Worm (Caenorhabditis elegans): ENCODE results near the gene baf-1.
A peak's percentile ranks its signal among the peaks of the same experiment; 100 is the strongest.

baf-1 gene

DNA sequence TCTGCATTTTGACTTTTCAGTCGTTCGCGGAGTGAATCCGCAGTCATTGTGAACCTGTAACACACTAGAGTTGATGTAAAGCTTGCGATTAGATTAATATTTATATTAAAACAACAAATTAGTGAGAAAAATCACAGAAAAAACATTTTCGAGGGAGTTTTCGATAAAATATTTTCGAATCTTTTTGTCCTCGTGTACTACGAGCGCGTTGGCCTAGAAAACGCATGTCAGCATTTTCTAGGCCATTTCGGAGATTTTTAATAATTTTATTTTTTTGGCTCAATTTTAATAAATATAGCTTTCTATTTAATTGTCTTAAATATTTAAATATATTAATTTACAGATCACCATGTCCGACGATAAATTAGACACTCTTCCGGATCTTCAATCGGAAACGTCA lies 1.8 kb upstream of the baf-1 start, which contains the start of gene B0464.9 (continued):
- TF ChIP-seq ama-1 (optimal IDR thresholded peaks at IDR 0.05) (no peak), ama-1 (GFP tag; optimal IDR thresholded peaks at IDR 0.05) (no peak), snpc-1.1 (tag; optimal IDR thresholded peaks at IDR 0.05; ENCODE audit: insufficient read depth) (no peak), madf-6 (GFP tag; IDR thresholded peaks at IDR 0.05) (peak; percentile 41; the same call in 1 of the 2 replicates), ceh-100 (GFP tag; IDR thresholded peaks at IDR 0.05) (no peak), let-607 (tag; optimal IDR thresholded peaks at IDR 0.05) (peak in 1 of 2 experiments; percentile 50), K12H6.12 (tag; optimal IDR thresholded peaks at IDR 0.05) (peak; percentile 8), ceh-91 (GFP tag; IDR thresholded peaks at IDR 0.05) (no peak), F55B11.4 (tag; optimal IDR thresholded peaks at IDR 0.05; ENCODE audit: borderline replicate concordance, insufficient read depth) (no peak), F52B5.7 (tag; optimal IDR thresholded peaks at IDR 0.05) (no peak), Y95B8A.8 (GFP tag; IDR thresholded peaks at IDR 0.05) (no peak), cebp-2 (GFP tag; IDR thresholded peaks at IDR 0.05) (no peak), F37B4.10 (GFP tag; IDR thresholded peaks at IDR 0.05) (no peak), lin-40 (tag; optimal IDR thresholded peaks at IDR 0.05) (peak; percentile 33), madf-10 (tag; optimal IDR thresholded peaks at IDR 0.05) (peak; percentile 24), die-1 (tag; optimal IDR thresholded peaks at IDR 0.05) (no peak), ceh-27 (GFP tag; optimal IDR thresholded peaks at IDR 0.05) (peak; percentile 42), D2030.7 (GFP tag; IDR thresholded peaks at IDR 0.05) (no peak), rec-8 (tag; optimal IDR thresholded peaks at IDR 0.05) (peak in 1 of 2 experiments; percentile 29), nfya-1 (tag; optimal IDR thresholded peaks at IDR 0.05; ENCODE audit: borderline replicate concordance, insufficient read depth) (no peak), zim-3 (tag; optimal IDR thresholded peaks at IDR 0.05) (no peak), unc-130 (GFP tag; optimal IDR thresholded peaks at IDR 0.05) (peak; percentile 70), dox-1 (GFP tag; IDR thresholded peaks at IDR 0.05) (0 out of 2 replicates have a peak, but pooled peaks have one; percentile 9), attf-3 (GFP tag; conservative IDR thresholded peaks at IDR 0.05) (no peak), Y67H2A.10 (GFP tag; conservative IDR thresholded peaks at IDR 0.05) (no peak), efl-1 (GFP tag; optimal IDR thresholded peaks at IDR 0.05) (no peak), gei-17 (GFP tag; optimal IDR thresholded peaks at IDR 0.05) (no peak), Y56A3A.18 (GFP tag; IDR thresholded peaks at IDR 0.05) (no peak), F33H1.4 (GFP tag; IDR thresholded peaks at IDR 0.05) (no peak; the same call in 1 of the 2 replicates), nhr-120 (GFP tag; IDR thresholded peaks at IDR 0.05) (no peak), ccch-3 (GFP tag; optimal IDR thresholded peaks at IDR 0.05) (no peak), F39B2.1 (GFP tag; IDR thresholded peaks at IDR 0.05) (no peak), ztf-18 (tag; optimal IDR thresholded peaks at IDR 0.05) (no peak), cebp-1 (GFP tag; IDR thresholded peaks at IDR 0.05) (no peak), cebp-1 (tag; optimal IDR thresholded peaks at IDR 0.05) (peak; percentile 22), T26A5.8 (tag; optimal IDR thresholded peaks at IDR 0.05) (no peak), hlh-26 (GFP tag; conservative IDR thresholded peaks at IDR 0.05) (no peak), ztf-25 (GFP tag; IDR thresholded peaks at IDR 0.05) (no peak), lin-54 (GFP tag; optimal IDR thresholded peaks at IDR 0.05) (peak; percentile 46), repo-1 (tag; optimal IDR thresholded peaks at IDR 0.05) (no peak), snpc-3.4 (tag; optimal IDR thresholded peaks at IDR 0.05) (no peak), K11D2.4 (GFP tag; IDR thresholded peaks at IDR 0.05) (no peak), bed-1 (GFP tag; IDR thresholded peaks at IDR 0.05) (no peak)
